Fruit fly (Drosophila melanogaster): ENCODE results near the gene CG33494.

CG33494 gene

DNA sequence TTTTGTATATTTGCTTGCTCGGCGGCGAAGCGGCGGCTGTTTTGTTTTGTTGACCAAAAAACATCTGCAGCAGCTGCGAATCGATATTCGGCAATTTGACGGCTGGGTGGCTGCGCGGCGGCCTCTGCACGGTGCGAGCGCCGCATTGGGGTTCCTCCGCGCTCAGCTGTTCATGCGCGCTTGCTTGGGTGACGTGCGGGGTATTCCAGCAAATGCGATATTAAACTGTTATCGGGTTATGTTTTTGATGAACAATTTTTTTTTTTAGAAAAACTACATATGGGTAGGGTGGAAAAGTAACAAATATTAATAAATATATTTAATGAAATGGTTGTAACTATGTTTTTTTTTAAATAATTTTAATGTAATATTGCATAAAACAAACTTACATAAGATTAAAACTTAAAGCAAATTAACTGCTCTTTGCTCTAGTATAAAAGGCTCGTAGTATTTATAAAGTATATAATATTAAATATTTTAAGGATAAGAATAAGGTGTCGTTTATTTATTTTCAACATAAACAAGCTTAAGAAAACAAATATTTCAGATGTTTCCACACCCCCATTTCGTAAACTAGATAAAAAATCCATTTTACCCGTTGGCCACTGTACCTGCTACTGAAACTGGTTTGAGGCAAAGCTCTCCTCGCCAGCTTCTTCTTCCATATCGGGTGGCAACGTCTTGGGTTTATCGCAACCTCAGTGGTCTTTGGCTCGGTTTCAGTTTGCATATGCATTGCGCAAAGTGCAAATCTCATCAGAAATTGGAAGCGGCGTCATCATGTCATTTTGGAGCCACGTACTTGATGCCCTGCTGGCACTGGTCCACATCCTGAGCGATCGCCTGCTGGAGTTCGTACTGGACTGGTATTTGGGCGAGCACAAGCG, 3.9 kb downstream of the CG33494 start, which contains the start of the genes Gnpat and CG5112 (continued):
- no peak for TF ChIP-seq CG10321 (GFP tag; IDR thresholded peaks at IDR 0.05)
- no peak for TF ChIP-seq CG8281 (tag; optimal IDR thresholded peaks at IDR 0.05)
- no peak for TF ChIP-seq Stat92E (GFP tag; optimal IDR thresholded peaks at IDR 0.05)
- peak; percentile 99 for TF ChIP-seq onecut (GFP tag; IDR thresholded peaks at IDR 0.05)
- TF ChIP-seq run (tag; optimal IDR thresholded peaks at IDR 0.05), result no peak
- peak; percentile 46 for TF ChIP-seq CG8388 (GFP tag; optimal IDR thresholded peaks at IDR 0.05)
- 0 out of 3 replicates have a peak, but pooled peaks have one; percentile 38 for TF ChIP-seq so (GFP tag; IDR thresholded peaks at IDR 0.05)
- peak; percentile 83 for TF ChIP-seq Opbp (GFP tag; IDR thresholded peaks at IDR 0.05; ENCODE audit: partially characterized antibody)
- TF ChIP-seq Hmr (GFP tag; optimal IDR thresholded peaks at IDR 0.05), result peak; percentile 62
- peak; percentile 71 for TF ChIP-seq knrl (GFP tag; IDR thresholded peaks at IDR 0.05; ENCODE audit: partially characterized antibody)
- peak; percentile 49 for TF ChIP-seq CG9727 (GFP tag; optimal IDR thresholded peaks at IDR 0.05)
- no peak for TF ChIP-seq CG3065 (GFP tag; optimal IDR thresholded peaks at IDR 0.05)
- peak; percentile 78 for TF ChIP-seq vvl (GFP tag; IDR thresholded peaks at IDR 0.05)
- TF ChIP-seq crp (GFP tag; optimal IDR thresholded peaks at IDR 0.05), result peak; percentile 94 to 97
- TF ChIP-seq CG15011 (GFP tag; optimal IDR thresholded peaks at IDR 0.05), result no peak
- TF ChIP-seq crc (GFP tag; optimal IDR thresholded peaks at IDR 0.05), result no peak
- no peak for TF ChIP-seq Hmx (GFP tag; optimal IDR thresholded peaks at IDR 0.05)
- TF ChIP-seq CG1529 (GFP tag; optimal IDR thresholded peaks at IDR 0.05), result no peak
- peak; percentile 47; the same call in 2 of the 3 replicates for TF ChIP-seq CG14050 (GFP tag; IDR thresholded peaks at IDR 0.05)

DNA sequence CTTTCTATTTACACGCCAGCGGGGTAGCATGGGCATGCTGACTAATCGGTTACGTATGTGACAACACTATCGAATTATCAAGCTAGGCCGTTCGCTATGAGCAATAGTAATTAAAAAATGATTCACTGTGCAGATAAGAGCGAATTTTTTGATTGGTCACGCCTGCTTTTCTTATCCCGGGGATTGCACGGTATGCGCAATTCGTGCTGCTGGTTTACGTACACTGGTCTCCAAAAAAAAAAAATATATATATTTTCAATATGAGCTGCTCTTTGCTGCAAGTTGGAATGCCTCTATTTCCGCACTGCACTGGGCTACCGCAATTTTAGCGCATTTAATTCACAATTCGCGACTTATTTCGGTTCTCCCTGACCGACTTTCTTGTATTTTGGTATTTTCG, 4.6 kb downstream of the CG33494 start:
- TF ChIP-seq gt (GFP tag; IDR thresholded peaks at IDR 0.05), result no peak
- peak; percentile 41 for TF ChIP-seq Ada2b (GFP tag; IDR thresholded peaks at IDR 0.05)
- no peak for TF ChIP-seq Mes4 (GFP tag; optimal IDR thresholded peaks at IDR 0.05)
- no peak for TF ChIP-seq jumu (GFP tag; optimal IDR thresholded peaks at IDR 0.05)
- peak; percentile 50 for TF ChIP-seq CG11696 (GFP tag; IDR thresholded peaks at IDR 0.05)
- TF ChIP-seq Opbp (GFP tag; IDR thresholded peaks at IDR 0.05; ENCODE audit: partially characterized antibody), result no peak
- no peak for TF ChIP-seq toy (GFP tag; IDR thresholded peaks at IDR 0.05)
- peak; percentile 2 for TF ChIP-seq gsb-n (tag; optimal IDR thresholded peaks at IDR 0.05)
- TF ChIP-seq TFAM (GFP tag; optimal IDR thresholded peaks at IDR 0.05), result no peak
- TF ChIP-seq dmrt99B (tag; optimal IDR thresholded peaks at IDR 0.05), result peak; percentile 36
- peak; percentile 17 for TF ChIP-seq CG11723 (GFP tag; optimal IDR thresholded peaks at IDR 0.05)
- TF ChIP-seq CG32532 (GFP tag; IDR thresholded peaks at IDR 0.05), result no peak
- no peak for TF ChIP-seq Gsc (GFP tag; IDR thresholded peaks at IDR 0.05)
- TF ChIP-seq CG10431 (GFP tag; optimal IDR thresholded peaks at IDR 0.05), result no peak
- TF ChIP-seq CG1602 (GFP tag; optimal IDR thresholded peaks at IDR 0.05), result no peak
- peak; percentile 9 for TF ChIP-seq CG10654 (GFP tag; optimal IDR thresholded peaks at IDR 0.05)
- TF ChIP-seq tll (GFP tag; optimal IDR thresholded peaks at IDR 0.05), result no peak
- peak; percentile 57; the same call in 1 of the 2 replicates for TF ChIP-seq seq (GFP tag; IDR thresholded peaks at IDR 0.05)
- TF ChIP-seq Pdp1 (GFP tag; optimal IDR thresholded peaks at IDR 0.05), result peak in 1 of 2 experiments; percentile 22
- 0 out of 2 replicates have a peak, but pooled peaks have one; percentile 24 for TF ChIP-seq Rx (GFP tag; IDR thresholded peaks at IDR 0.05)
- TF ChIP-seq Camta (GFP tag; optimal IDR thresholded peaks at IDR 0.05), result peak; percentile 24
- peak; percentile 86 for TF ChIP-seq Nf-YC (tag; optimal IDR thresholded peaks at IDR 0.05)
- TF ChIP-seq ab (GFP tag; optimal IDR thresholded peaks at IDR 0.05), result peak; percentile 23
- no peak for TF ChIP-seq Kr (GFP tag; optimal IDR thresholded peaks at IDR 0.05)
- TF ChIP-seq CG3847 (GFP tag; IDR thresholded peaks at IDR 0.05), result no peak
- TF ChIP-seq scrt (GFP tag; optimal IDR thresholded peaks at IDR 0.05), result peak; percentile 3
- no peak; the same call in 2 of the 3 replicates for TF ChIP-seq so (GFP tag; IDR thresholded peaks at IDR 0.05)
- TF ChIP-seq Rfx (GFP tag; IDR thresholded peaks at IDR 0.05), result peak; percentile 18; the same call in 1 of the 2 replicates
- peak; percentile 81 for TF ChIP-seq exex (tag; optimal IDR thresholded peaks at IDR 0.05)
- no peak for TF ChIP-seq HmgZ (tag; optimal IDR thresholded peaks at IDR 0.05)
- TF ChIP-seq wek (GFP tag; optimal IDR thresholded peaks at IDR 0.05), result no peak
